Worm (Caenorhabditis elegans): ENCODE results near the gene eel-1.

ce11 chrIV:3025874-3026609, 23.9 kb downstream of the eel-1 start:
- TF ChIP-seq K11D2.4 (GFP tag; IDR thresholded peaks at IDR 0.05), result no peak
- no peak for TF ChIP-seq nfya-1 (tag; optimal IDR thresholded peaks at IDR 0.05; ENCODE audit: borderline replicate concordance, insufficient read depth)
- TF ChIP-seq xnd-1 (tag; optimal IDR thresholded peaks at IDR 0.05), result no peak
- TF ChIP-seq mcd-1 (GFP tag; IDR thresholded peaks at IDR 0.05), result no peak

Measured in whole organism, young adult.